Fruit fly (Drosophila melanogaster): ENCODE data around the gene Rbsn-5.
A peak's percentile ranks its signal among the peaks of the same experiment; 100 is the strongest.

Rbsn-5 gene

dm6 chr2L:8170600-8171182, 11.1 kb downstream of the Rbsn-5 start:
- no peak for TF ChIP-seq dati (GFP tag; IDR thresholded peaks at IDR 0.05)
- TF ChIP-seq rib (GFP tag; IDR thresholded peaks at IDR 0.05) = 0 out of 2 replicates have a peak, but pooled peaks have one; percentile 35
- no peak for TF ChIP-seq H15 (GFP tag; IDR thresholded peaks at IDR 0.05)
- TF ChIP-seq abd-A (tag; optimal IDR thresholded peaks at IDR 0.05) = peak; percentile 22
- TF ChIP-seq scrt (GFP tag; optimal IDR thresholded peaks at IDR 0.05) = peak; percentile 22
- TF ChIP-seq Dref (GFP tag; IDR thresholded peaks at IDR 0.05) = no peak
- no peak for TF ChIP-seq Hr39 (optimal IDR thresholded peaks at IDR 0.05)
- peak; percentile 49 for TF ChIP-seq cwo (GFP tag; optimal IDR thresholded peaks at IDR 0.05)
- no peak for TF ChIP-seq fd64A (GFP tag; optimal IDR thresholded peaks at IDR 0.05)
- TF ChIP-seq sr (GFP tag; IDR thresholded peaks at IDR 0.05) = no peak
- TF ChIP-seq chinmo (GFP tag; IDR thresholded peaks at IDR 0.05; ENCODE audit: partially characterized antibody) = 0 out of 4 replicates have a peak, but pooled peaks have one; percentile 26
- no peak for TF ChIP-seq CG17385 (GFP tag; optimal IDR thresholded peaks at IDR 0.05)
- TF ChIP-seq onecut (GFP tag; IDR thresholded peaks at IDR 0.05) = no peak
- no peak for TF ChIP-seq en (GFP tag; optimal IDR thresholded peaks at IDR 0.05)
- peak; percentile 43; the same call in 1 of the 2 replicates for TF ChIP-seq CG32532 (GFP tag; IDR thresholded peaks at IDR 0.05)
- TF ChIP-seq Med (GFP tag) = peak; percentile 50
- TF ChIP-seq crol (GFP tag; IDR thresholded peaks at IDR 0.05) = peak; percentile 83
- TF ChIP-seq CG10654 (GFP tag; optimal IDR thresholded peaks at IDR 0.05) = no peak
- TF ChIP-seq aop (GFP tag; IDR thresholded peaks at IDR 0.05) = no peak
- TF ChIP-seq Rfx (GFP tag; IDR thresholded peaks at IDR 0.05) = peak; percentile 19; the same call in 1 of the 2 replicates
- TF ChIP-seq run (tag; optimal IDR thresholded peaks at IDR 0.05) = no peak
- TF ChIP-seq CG13894 (tag; optimal IDR thresholded peaks at IDR 0.05) = peak; percentile 93
- TF ChIP-seq mirr (GFP tag; optimal IDR thresholded peaks at IDR 0.05) = peak; percentile 30
- TF ChIP-seq CG12769 (tag; optimal IDR thresholded peaks at IDR 0.05) = peak; percentile 37
- peak; percentile 42; the same call in 1 of the 2 replicates for TF ChIP-seq vvl (GFP tag; IDR thresholded peaks at IDR 0.05)
- peak; percentile 93 for TF ChIP-seq sd (tag; optimal IDR thresholded peaks at IDR 0.05)
- TF ChIP-seq cg (GFP tag; optimal IDR thresholded peaks at IDR 0.05) = peak; percentile 36
- no peak for TF ChIP-seq CG11560 (tag; IDR thresholded peaks at IDR 0.05)

dm6 chr2L:8171544-8171943, 11.9 kb downstream of the Rbsn-5 start:
- no peak for TF ChIP-seq dm (GFP tag; optimal IDR thresholded peaks at IDR 0.05)
- peak; percentile 78 for TF ChIP-seq Med (GFP tag)
- TF ChIP-seq Drgx (GFP tag; IDR thresholded peaks at IDR 0.05) = 0 out of 2 replicates have a peak, but pooled peaks have one; percentile 20
- TF ChIP-seq chinmo (GFP tag; IDR thresholded peaks at IDR 0.05; ENCODE audit: partially characterized antibody) = 0 out of 4 replicates have a peak, but pooled peaks have one; percentile 64
- TF ChIP-seq CkIIα-i1 (GFP tag; IDR thresholded peaks at IDR 0.05) = no peak
- no peak for TF ChIP-seq CG11723 (GFP tag; optimal IDR thresholded peaks at IDR 0.05)
- no peak for TF ChIP-seq repo (GFP tag; optimal IDR thresholded peaks at IDR 0.05)
- no peak for TF ChIP-seq Optix (GFP tag; IDR thresholded peaks at IDR 0.05)
- no peak for TF ChIP-seq HLH4C (GFP tag; IDR thresholded peaks at IDR 0.05; ENCODE audit: partially characterized antibody)
- TF ChIP-seq CG10462 (GFP tag; optimal IDR thresholded peaks at IDR 0.05) = no peak
- no peak for TF ChIP-seq slou (GFP tag; optimal IDR thresholded peaks at IDR 0.05)
- no peak for TF ChIP-seq lbe (GFP tag; optimal IDR thresholded peaks at IDR 0.05)
- peak; percentile 37 for TF ChIP-seq mirr (GFP tag; optimal IDR thresholded peaks at IDR 0.05)
- no peak for TF ChIP-seq CG12104 (GFP tag; optimal IDR thresholded peaks at IDR 0.05)
- no peak for TF ChIP-seq Eip74EF (GFP tag; optimal IDR thresholded peaks at IDR 0.05)
- TF ChIP-seq ro (GFP tag; IDR thresholded peaks at IDR 0.05) = no peak
- no peak for TF ChIP-seq gem (tag; optimal IDR thresholded peaks at IDR 0.05)
- no peak for TF ChIP-seq CG6254 (GFP tag; optimal IDR thresholded peaks at IDR 0.05)
- TF ChIP-seq CG3838 (GFP tag; optimal IDR thresholded peaks at IDR 0.05) = no peak
- TF ChIP-seq phol (tag; optimal IDR thresholded peaks at IDR 0.05) = no peak
- TF ChIP-seq sd (tag; optimal IDR thresholded peaks at IDR 0.05) = no peak
- TF ChIP-seq Scr (GFP tag; IDR thresholded peaks at IDR 0.05; ENCODE audit: partially characterized antibody) = peak; percentile 17; the same call in 1 of the 2 replicates
- no peak for TF ChIP-seq Max (GFP tag; optimal IDR thresholded peaks at IDR 0.05)
- peak; percentile 63 for TF ChIP-seq CG10543 (GFP tag; optimal IDR thresholded peaks at IDR 0.05)
- TF ChIP-seq ken (GFP tag; IDR thresholded peaks at IDR 0.05) = no peak
- peak; percentile 79; the same call in 2 of the 3 replicates for TF ChIP-seq sr (GFP tag; IDR thresholded peaks at IDR 0.05)
- TF ChIP-seq Dll (GFP tag; IDR thresholded peaks at IDR 0.05; ENCODE audit: partially characterized antibody) = no peak

Data from whole organism, embryonic.